Worm (Caenorhabditis elegans) whole organism, young adult: ENCODE results near the gene nhr-36.

Experiments used
- egrh-3 ChIP-seq: fragments of 200-800 bp; sonication (Bioruptor generic); IDR thresholded peaks from 2 replicates; pipeline ENCODE4 v1.3.6; 2022; ENCODE audit warnings: missing genetic modification reagents, missing genetic modification characterization, missing compliant biosample characterization
- hrde-1 ChIP-seq: sonication (generic microtip); optimal IDR thresholded peaks from 2 replicates; lab custom pipeline; 2016; ENCODE audit warnings: missing genetic modification characterization, mild to moderate bottlenecking, missing compliant biosample characterization, moderate library complexity, missing genotype, missing genetic modification reagents, borderline replicate concordance
- madf-8 ChIP-seq: fragments of 200-800 bp; sonication (Bioruptor generic); conservative IDR thresholded peaks from 2 replicates; pipeline ENCODE4 v1.3.6; 2022; ENCODE audit warnings: missing genetic modification reagents, missing genetic modification characterization, missing compliant biosample characterization
- somi-1 ChIP-seq: fragments of 200-800 bp; sonication (Bioruptor generic); optimal IDR thresholded peaks from 2 replicates; lab custom pipeline; 2018; ENCODE audit warnings: mild to moderate bottlenecking, missing genetic modification characterization, missing compliant biosample characterization

DNA sequence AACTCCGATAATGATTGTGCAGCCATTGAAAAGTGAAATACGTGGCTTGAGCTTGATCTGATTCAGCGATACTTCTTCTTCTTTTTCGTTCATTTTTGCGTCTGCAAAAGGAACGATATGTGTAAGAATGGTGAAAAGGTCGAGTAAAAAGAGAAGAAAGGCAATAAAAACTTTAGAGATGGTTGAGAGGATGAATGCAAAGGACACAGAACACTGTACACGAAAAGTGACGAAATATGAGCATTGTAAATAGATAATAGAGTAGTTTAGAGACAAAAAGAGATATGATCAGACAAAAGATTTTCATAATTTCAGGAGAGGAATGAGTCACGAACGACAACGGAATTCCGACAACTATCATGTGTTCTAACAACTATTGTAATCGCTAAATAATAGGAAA lies 15.1 kb downstream of the nhr-36 start, which contains the start of gene aat-2:
- TF ChIP-seq madf-8 (no peak), egrh-3 (GFP tag; lab: Robert Waterston, UW) (no peak), hrde-1 (tag; lab: Kevin White, UChicago) (no peak), somi-1 (GFP tag; lab: Kevin White, UChicago) (no peak)
